Worm (Caenorhabditis elegans) whole organism, young adult: ENCODE measurements around the gene pdi-1.

Experiments used
- B0035.1 ChIP-seq: sonication (generic microtip); optimal IDR thresholded peaks from 2 replicates; lab custom pipeline; 2016; ENCODE audit warnings: missing genetic modification characterization, mild to moderate bottlenecking, missing compliant biosample characterization, missing genotype, missing genetic modification reagents
- F57C9.4 ChIP-seq: sonication (generic microtip); optimal IDR thresholded peaks from 2 replicates; lab custom pipeline; 2017; ENCODE audit warnings: mild to moderate bottlenecking, missing genetic modification characterization, missing compliant biosample characterization
- fkh-3 ChIP-seq: sonication (generic microtip); optimal IDR thresholded peaks from 2 replicates; lab custom pipeline; 2016; ENCODE audit warnings: mild to moderate bottlenecking, missing genetic modification characterization, missing compliant biosample characterization
- mcd-1 ChIP-seq: fragments of 200-800 bp; sonication (Bioruptor generic); IDR thresholded peaks from 2 replicates; pipeline ENCODE4 v1.3.6; 2022; ENCODE audit warnings: missing genetic modification reagents, missing genetic modification characterization, missing compliant biosample characterization
- sdz-38 ChIP-seq: sonication (generic microtip); optimal IDR thresholded peaks from 2 replicates; lab custom pipeline; 2016; ENCODE audit warnings: missing genotype, missing genetic modification characterization, missing compliant biosample characterization
- somi-1 ChIP-seq: fragments of 200-800 bp; sonication (Bioruptor generic); optimal IDR thresholded peaks from 2 replicates; lab custom pipeline; 2018; ENCODE audit warnings: mild to moderate bottlenecking, missing genetic modification characterization, missing compliant biosample characterization
- tbp1 ChIP-seq: fragments of 200-800 bp; sonication (Bioruptor generic); optimal IDR thresholded peaks from 2 replicates; lab custom pipeline; 2018; ENCODE audit warnings: mild to moderate bottlenecking, missing genetic modification characterization, missing compliant biosample characterization

DNA sequence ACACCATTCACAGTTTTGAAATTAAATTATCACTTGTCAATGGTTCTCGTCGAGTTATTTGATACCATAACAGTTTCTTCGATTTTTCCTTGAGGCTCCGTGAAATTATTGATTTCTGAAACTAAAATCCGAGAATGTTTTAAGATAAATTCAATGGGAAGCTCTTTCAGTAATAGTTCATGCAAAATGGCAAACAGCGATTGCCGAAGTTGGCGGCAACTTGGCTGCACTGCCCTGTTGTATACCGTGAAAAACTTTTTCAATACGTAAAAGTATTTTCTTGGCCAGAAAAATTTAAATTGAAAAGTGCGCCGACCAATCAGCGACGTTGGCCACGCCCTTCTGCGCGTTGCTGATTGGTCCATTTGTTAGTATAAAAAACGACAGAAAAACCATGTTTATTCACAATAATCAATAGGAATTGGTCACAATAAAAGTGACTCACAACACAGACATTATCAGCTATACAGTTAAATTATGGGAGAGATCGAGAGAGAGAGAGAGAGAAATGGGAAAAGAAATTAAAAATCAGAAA, 18.3 kb downstream of the pdi-1 start:
- TF ChIP-seq tbp1 (GFP tag; lab: Kevin White, UChicago) (no peak), mcd-1 (no peak), F57C9.4 (tag; lab: Kevin White, UChicago) (no peak), sdz-38 (no peak), B0035.1 (tag; lab: Kevin White, UChicago) (no peak), fkh-3 (tag; lab: Kevin White, UChicago) (no peak), somi-1 (no peak)
